Fruit fly (Drosophila melanogaster) whole organism, embryonic: Measurements from ENCODE around the gene CG11737.

Experiments used
- Abd-B ChIP-seq: fragments of 200-800 bp; sonication (Bioruptor generic); optimal IDR thresholded peaks from 2 replicates; lab custom pipeline; 2018; ENCODE audit warnings: missing biosample characterization, mild to moderate bottlenecking, missing genetic modification characterization, moderate library complexity
- Asciz ChIP-seq: fragments of 200-800 bp; sonication (Bioruptor generic); optimal IDR thresholded peaks from 2 replicates; lab custom pipeline; 2017; ENCODE audit warnings: missing biosample characterization, mild to moderate bottlenecking, missing genetic modification characterization, missing genetic modification reagents
- Awh ChIP-seq: fragments of 200-800 bp; sonication (Bioruptor generic); IDR thresholded peaks from 2 replicates; pipeline ENCODE4, ENCODE4 v1.3.6; 2022; ENCODE audit warnings: missing biosample characterization, missing genetic modification characterization
- CG10274 ChIP-seq: fragments of 200-800 bp; sonication (Bioruptor generic); optimal IDR thresholded peaks from 3 replicates; lab custom pipeline; 2017; ENCODE audit warnings: missing biosample characterization, mild to moderate bottlenecking, missing genetic modification characterization
- CG12219 ChIP-seq: fragments of 200-800 bp; sonication (Bioruptor generic); optimal IDR thresholded peaks from 3 replicates; lab custom pipeline; 2018; ENCODE audit warnings: missing biosample characterization, mild to moderate bottlenecking, missing genetic modification characterization
- CG1233 ChIP-seq: fragments of 200-800 bp; sonication (Bioruptor generic); optimal IDR thresholded peaks from 4 replicates; lab custom pipeline; 2018; ENCODE audit warnings: missing biosample characterization, mild to moderate bottlenecking, missing genetic modification characterization
- CG15073 ChIP-seq: fragments of 200-800 bp; sonication (Bioruptor generic); optimal IDR thresholded peaks from 2 replicates; lab custom pipeline; 2016; ENCODE audit warnings: missing biosample characterization, missing genetic modification characterization
- CG1602 ChIP-seq: fragments of 200-800 bp; sonication (Bioruptor generic); optimal IDR thresholded peaks from 3 replicates; lab custom pipeline; 2016; ENCODE audit warnings: missing biosample characterization, missing genetic modification characterization
- CG16813 ChIP-seq: fragments of 200-800 bp; sonication (Bioruptor generic); IDR thresholded peaks from 3 replicates; pipeline ENCODE4 v1.3.6; 2022; ENCODE audit warnings: missing biosample characterization, missing genetic modification characterization; ENCODE audit not compliant: partially characterized antibody
- CG16863 ChIP-seq: fragments of 200-800 bp; sonication (Bioruptor generic); optimal IDR thresholded peaks from 3 replicates; lab custom pipeline; 2016; ENCODE audit warnings: missing biosample characterization, missing genetic modification characterization
- CG32532 ChIP-seq: fragments of 200-800 bp; sonication (Bioruptor generic); IDR thresholded peaks from 2 replicates; pipeline ENCODE4 v1.3.6; 2022; ENCODE audit warnings: missing biosample characterization, missing genetic modification characterization
- CG3281 ChIP-seq: fragments of 200-800 bp; sonication (Bioruptor generic); optimal IDR thresholded peaks from 3 replicates; lab custom pipeline; 2017; ENCODE audit warnings: missing biosample characterization, mild to moderate bottlenecking, missing genetic modification characterization
- CG43689 ChIP-seq: fragments of 200-800 bp; sonication (Bioruptor generic); IDR thresholded peaks from 2 replicates; pipeline ENCODE4 v1.3.6; 2022; ENCODE audit warnings: missing biosample characterization, missing genetic modification characterization
- CG6175 ChIP-seq: fragments of 200-800 bp; sonication (Bioruptor generic); IDR thresholded peaks from 3 replicates; pipeline ENCODE4 v1.3.6; 2022; ENCODE audit warnings: missing biosample characterization, missing genetic modification characterization
- CG7839 ChIP-seq: fragments of 200-800 bp; sonication (Bioruptor generic); optimal IDR thresholded peaks from 3 replicates; lab custom pipeline; 2018; ENCODE audit warnings: missing biosample characterization, mild to moderate bottlenecking, missing genetic modification characterization, moderate library complexity
- CG7963 ChIP-seq: fragments of 200-800 bp; sonication (Bioruptor generic); IDR thresholded peaks from 3 replicates; pipeline ENCODE4 v1.3.6; 2022; ENCODE audit warnings: missing biosample characterization, missing genetic modification characterization; ENCODE audit not compliant: partially characterized antibody
- CG8089 ChIP-seq: fragments of 200-800 bp; sonication (Bioruptor generic); optimal IDR thresholded peaks from 3 replicates; lab custom pipeline; 2016; ENCODE audit warnings: missing biosample characterization, missing genetic modification characterization
- CoRest ChIP-seq: fragments of 200-800 bp; sonication (Bioruptor generic); optimal IDR thresholded peaks from 3 replicates; lab custom pipeline; 2018; ENCODE audit warnings: missing biosample characterization, mild to moderate bottlenecking, missing genetic modification characterization, moderate library complexity
- Dek ChIP-seq: fragments of 200-800 bp; sonication (Bioruptor generic); optimal IDR thresholded peaks from 3 replicates; lab custom pipeline; 2019; ENCODE audit warnings: missing biosample characterization, mild to moderate bottlenecking, missing genetic modification characterization, moderate library complexity
- Dref ChIP-seq: fragments of 200-800 bp; sonication (Bioruptor generic); IDR thresholded peaks from 2 replicates; pipeline ENCODE4 v1.3.6; 2022; ENCODE audit warnings: missing biosample characterization, missing genetic modification characterization
- Fer2 ChIP-seq: fragments of 200-800 bp; sonication (Bioruptor generic); optimal IDR thresholded peaks from 2 replicates; lab custom pipeline; 2018; ENCODE audit warnings: missing biosample characterization, mild to moderate bottlenecking, missing genetic modification characterization, moderate library complexity
- Lim3 ChIP-seq: fragments of 200-800 bp; sonication (Bioruptor generic); IDR thresholded peaks from 2 replicates; pipeline ENCODE4 v1.3.6; 2022; ENCODE audit warnings: missing biosample characterization, missing genetic modification characterization
- MBD-R2 ChIP-seq: fragments of 200-800 bp; sonication (Bioruptor generic); IDR thresholded peaks from 2 replicates; pipeline ENCODE4 v1.3.6; 2022; ENCODE audit warnings: missing biosample characterization, missing genetic modification characterization
- Optix ChIP-seq: fragments of 200-800 bp; sonication (Bioruptor generic); IDR thresholded peaks from 3 replicates; pipeline ENCODE4 v1.3.6; 2022; ENCODE audit warnings: missing biosample characterization, missing genetic modification characterization
- Poxn ChIP-seq: fragments of 200-800 bp; sonication (Bioruptor generic); IDR thresholded peaks from 2 replicates; pipeline ENCODE4 v1.3.6; 2022; ENCODE audit warnings: missing biosample characterization, missing genetic modification characterization
- Sry-δ ChIP-seq: fragments of 200-800 bp; sonication (Bioruptor generic); optimal IDR thresholded peaks from 2 replicates; lab custom pipeline; 2016; ENCODE audit warnings: missing biosample characterization, missing genetic modification characterization
- Tbp ChIP-seq: fragments of >200 bp; optimal IDR thresholded peaks from 2 replicates; lab custom pipeline; 2018; ENCODE audit warnings: missing biosample characterization, missing genetic modification characterization
- Xbp1 ChIP-seq: fragments of 200-800 bp; sonication (Bioruptor generic); optimal IDR thresholded peaks from 3 replicates; lab custom pipeline; 2016; ENCODE audit warnings: missing biosample characterization, mild to moderate bottlenecking, missing genetic modification characterization
- amos ChIP-seq: fragments of 200-800 bp; sonication (Bioruptor generic); IDR thresholded peaks from 2 replicates; pipeline ENCODE4 v1.3.6; 2022; ENCODE audit warnings: missing biosample characterization, missing genetic modification characterization; ENCODE audit not compliant: partially characterized antibody
- ato ChIP-seq: fragments of 200-800 bp; sonication (Bioruptor generic); IDR thresholded peaks from 2 replicates; pipeline ENCODE4 v1.3.6; 2022; ENCODE audit warnings: missing biosample characterization, missing genetic modification characterization; ENCODE audit not compliant: partially characterized antibody
- bcd ChIP-seq: fragments of 200-800 bp; sonication (Bioruptor generic); optimal IDR thresholded peaks from 2 replicates; lab custom pipeline; 2017; ENCODE audit warnings: missing biosample characterization, mild to moderate bottlenecking, missing genetic modification characterization
- cato ChIP-seq: fragments of 200-800 bp; sonication (Bioruptor generic); optimal IDR thresholded peaks from 2 replicates; lab custom pipeline; 2016; ENCODE audit warnings: missing biosample characterization, missing genetic modification characterization, borderline replicate concordance
- chm ChIP-seq: fragments of 200-800 bp; sonication (Bioruptor generic); IDR thresholded peaks from 2 replicates; pipeline ENCODE4 v1.3.6; 2022; ENCODE audit warnings: missing biosample characterization, missing genetic modification characterization
- dm ChIP-seq: fragments of 200-800 bp; sonication (Bioruptor generic); optimal IDR thresholded peaks from 3 replicates; lab custom pipeline; 2016; ENCODE audit warnings: missing biosample characterization, missing genetic modification characterization
- emc ChIP-seq: fragments of 200-800 bp; sonication (Bioruptor generic); optimal IDR thresholded peaks from 2 replicates; lab custom pipeline; 2016; ENCODE audit warnings: missing biosample characterization, missing genetic modification characterization
- gt ChIP-seq: fragments of 200-800 bp; sonication (Bioruptor generic); IDR thresholded peaks from 2 replicates; pipeline ENCODE4 v1.3.6; 2022; ENCODE audit warnings: missing biosample characterization, missing genetic modification characterization
- kah ChIP-seq: fragments of 200-800 bp; sonication (Bioruptor generic); optimal IDR thresholded peaks from 2 replicates; lab custom pipeline; 2018; ENCODE audit warnings: missing biosample characterization, mild to moderate bottlenecking, missing genetic modification characterization
- nmo ChIP-seq: fragments of 200-800 bp; sonication (Bioruptor generic); optimal IDR thresholded peaks from 2 replicates; lab custom pipeline; 2018; ENCODE audit warnings: missing biosample characterization, mild to moderate bottlenecking, missing genetic modification characterization, moderate library complexity
- otp ChIP-seq: fragments of 200-800 bp; sonication (Bioruptor generic); IDR thresholded peaks from 3 replicates; pipeline ENCODE4, ENCODE4 v1.3.6; 2022; ENCODE audit warnings: missing biosample characterization, missing genetic modification characterization
- p53 ChIP-seq: fragments of 200-800 bp; sonication (Bioruptor generic); optimal IDR thresholded peaks from 2 replicates; lab custom pipeline; 2016; ENCODE audit warnings: missing biosample characterization, missing genetic modification characterization
- pho ChIP-seq: fragments of 200-800 bp; sonication (Bioruptor generic); optimal IDR thresholded peaks from 2 replicates; lab custom pipeline; 2016; ENCODE audit warnings: missing biosample characterization, missing genetic modification characterization
- prd ChIP-seq, 3 experiments: fragments of >200 bp in 2 of 3; fragments of 200-800 bp in 1 of 3; sonication (Bioruptor generic) in 1 of 3; optimal IDR thresholded peaks in 2 of 3; IDR thresholded peaks in 1 of 3; 2 replicates in 2 of 3; 3 replicates in 1 of 3; pipeline versions ENCODE4 v1.3.6 to Lab custom; 2017 to 2022; ENCODE audit warnings: missing biosample characterization in 1 of 3, missing genetic modification characterization in 1 of 3
- rib ChIP-seq: fragments of 200-800 bp; sonication (Bioruptor generic); IDR thresholded peaks from 2 replicates; pipeline ENCODE4 v1.3.6; 2022; ENCODE audit warnings: missing biosample characterization, missing genetic modification characterization
- sima ChIP-seq: fragments of 200-800 bp; sonication (Bioruptor generic); optimal IDR thresholded peaks from 2 replicates; lab custom pipeline; 2016; ENCODE audit warnings: missing biosample characterization, missing genetic modification characterization
- so ChIP-seq: fragments of 200-800 bp; sonication (Bioruptor generic); IDR thresholded peaks from 3 replicates; pipeline ENCODE4 v1.3.6; 2022; ENCODE audit warnings: missing biosample characterization, missing genetic modification characterization
- unpg ChIP-seq: fragments of 200-800 bp; sonication (Bioruptor generic); optimal IDR thresholded peaks from 3 replicates; lab custom pipeline; 2018; ENCODE audit warnings: missing biosample characterization, mild to moderate bottlenecking, missing genetic modification characterization, moderate library complexity
- vnd ChIP-seq: fragments of 200-800 bp; sonication (Bioruptor generic); IDR thresholded peaks from 3 replicates; pipeline ENCODE4 v1.3.6; 2022; ENCODE audit warnings: missing biosample characterization, missing genetic modification characterization; ENCODE audit not compliant: partially characterized antibody
- vvl ChIP-seq: fragments of 200-800 bp; sonication (Bioruptor generic); IDR thresholded peaks from 2 replicates; pipeline ENCODE4 v1.3.6; 2022; ENCODE audit warnings: missing biosample characterization, missing genetic modification characterization
- wek ChIP-seq: fragments of 200-800 bp; sonication (Bioruptor generic); optimal IDR thresholded peaks from 3 replicates; lab custom pipeline; 2018; ENCODE audit warnings: missing biosample characterization, mild to moderate bottlenecking, missing genetic modification characterization, moderate library complexity
- z ChIP-seq: fragments of 200-800 bp; sonication (Bioruptor generic); IDR thresholded peaks from 3 replicates; pipeline ENCODE4 v1.3.6; 2022; ENCODE audit warnings: missing biosample characterization, missing genetic modification characterization
- zf30C ChIP-seq: fragments of 200-800 bp; sonication (Bioruptor generic); optimal IDR thresholded peaks from 3 replicates; lab custom pipeline; 2018; ENCODE audit warnings: missing biosample characterization, mild to moderate bottlenecking, missing genetic modification characterization

CG11737 gene

DNA sequence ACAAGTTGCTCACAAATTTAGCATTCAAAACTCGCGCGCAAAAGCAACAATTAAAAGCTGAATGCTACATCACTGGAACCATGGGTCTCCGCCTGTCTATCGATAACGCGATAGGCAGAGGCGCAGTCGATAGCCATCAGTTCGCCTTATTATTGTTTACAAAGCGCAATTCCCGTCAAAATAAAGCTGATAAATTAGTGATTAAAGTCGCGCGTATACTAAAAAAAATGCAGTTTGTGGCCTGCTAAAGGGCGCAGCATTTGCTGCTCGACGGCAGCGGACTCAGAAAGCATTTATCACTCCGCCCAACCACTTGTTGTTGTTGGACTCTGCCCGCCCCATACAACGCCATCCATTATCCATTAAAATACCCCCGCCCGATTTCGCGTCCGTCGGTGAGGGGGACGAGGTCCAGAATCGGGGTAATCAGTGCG, at the start of gene CG11737:
Gene CG11737 (plus strand): TSS at position 117 of the 434 bp plus-strand sequence.
- TF ChIP-seq CG1233 (GFP tag; lab: Kevin White, UChicago) (no peak), Dek (tag; lab: Kevin White, UChicago) (no peak), CG7963 (peak; percentile 60; the same call in 2 of the 3 replicates), Fer2 (no peak), rib (GFP tag; lab: Robert Waterston, UW) (no peak), CoRest (no peak), Awh (GFP tag; lab: Robert Waterston, UW) (no peak), ato (GFP tag; lab: Robert Waterston, UW) (peak; percentile 68), pho (GFP tag; lab: Kevin White, UChicago) (no peak), Sry-δ (GFP tag; lab: Kevin White, UChicago) (peak; percentile 67), Abd-B (peak; percentile 57), cato (no peak), dm (peak; percentile 22), vvl (no peak), kah (GFP tag; lab: Kevin White, UChicago) (peak; percentile 94), Asciz (GFP tag; lab: Kevin White, UChicago) (no peak), MBD-R2 (peak; percentile 66), CG10274 (GFP tag; lab: Kevin White, UChicago) (no peak), Dref (peak; percentile 99), Xbp1 (GFP tag; lab: Kevin White, UChicago) (no peak), so (GFP tag; lab: Robert Waterston, UW) (0 out of 3 replicates have a peak, but pooled peaks have one; percentile 26), CG16863 (GFP tag; lab: Kevin White, UChicago) (no peak), chm (no peak), Lim3 (GFP tag; lab: Robert Waterston, UW) (no peak), sima (no peak), CG43689 (GFP tag; lab: Robert Waterston, UW) (no peak), CG3281 (no peak), zf30C (no peak), nmo (GFP tag; lab: Kevin White, UChicago) (peak; percentile 45), Poxn (GFP tag; lab: Robert Waterston, UW) (no peak), bcd (GFP tag; lab: Kevin White, UChicago) (no peak), CG6175 (GFP tag; lab: Robert Waterston, UW) (no peak), wek (GFP tag; lab: Kevin White, UChicago) (no peak), Tbp (GFP tag; lab: Kevin White, UChicago) (no peak), CG1602 (GFP tag; lab: Kevin White, UChicago) (no peak), CG15073 (GFP tag; lab: Kevin White, UChicago) (no peak), gt (no peak), amos (GFP tag; lab: Robert Waterston, UW) (peak; percentile 56), CG12219 (no peak), emc (GFP tag; lab: Kevin White, UChicago) (no peak), prd (optimal IDR thresholded peaks at IDR 0.05; lab: Kevin White, UChicago) (no peak), prd (GFP tag; IDR thresholded peaks at IDR 0.05; lab: Robert Waterston, UW) (no peak), vnd (peak; percentile 69), CG8089 (GFP tag; lab: Kevin White, UChicago) (no peak), unpg (GFP tag; lab: Kevin White, UChicago) (no peak), p53 (GFP tag; lab: Kevin White, UChicago) (no peak), Optix (no peak), CG32532 (GFP tag; lab: Robert Waterston, UW) (peak; percentile 6; the same call in 1 of the 2 replicates), otp (GFP tag; lab: Robert Waterston, UW) (no peak), CG16813 (GFP tag; lab: Robert Waterston, UW) (peak; percentile 55; the same call in 1 of the 3 replicates), z (no peak), CG7839 (tag; lab: Kevin White, UChicago) (no peak)
